Worm (Caenorhabditis elegans): ENCODE data around the gene baz-2.

The baz-2 gene

DNA sequence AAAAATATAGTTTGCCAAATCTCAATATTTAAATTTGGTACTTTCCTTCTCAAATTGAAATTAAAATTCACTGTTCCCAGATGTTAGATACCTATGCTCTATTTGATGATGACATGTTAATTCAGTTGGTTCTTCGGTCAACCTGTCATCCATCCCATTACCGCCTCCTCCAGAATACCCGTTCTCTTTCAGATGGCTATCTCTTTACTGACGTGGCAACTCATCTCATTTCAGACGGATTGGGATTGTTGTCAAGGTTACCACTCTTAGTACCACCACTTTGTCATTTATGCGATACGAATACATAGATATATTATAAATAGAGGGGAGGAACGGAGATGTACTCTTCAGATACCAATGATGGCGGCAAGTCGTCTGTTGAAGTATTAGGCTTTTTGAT is 34.5 kb downstream of the baz-2 start:
- TF ChIP-seq ztf-11 (tag; optimal IDR thresholded peaks at IDR 0.05) (no peak), jun-1 (tag; optimal IDR thresholded peaks at IDR 0.05) (no peak), lin-13 (GFP tag; optimal IDR thresholded peaks at IDR 0.05) (no peak), nhr-19 (GFP tag; conservative IDR thresholded peaks at IDR 0.05) (no peak), sox-4 (tag; optimal IDR thresholded peaks at IDR 0.05) (no peak), dsc-1 (tag; optimal IDR thresholded peaks at IDR 0.05) (no peak), elt-3 (tag; optimal IDR thresholded peaks at IDR 0.05) (no peak), ceh-82 (tag; optimal IDR thresholded peaks at IDR 0.05) (no peak), lir-3 (tag; optimal IDR thresholded peaks at IDR 0.05; ENCODE audit: poor library complexity) (no peak), ceh-90 (tag; optimal IDR thresholded peaks at IDR 0.05) (no peak), sup-37 (GFP tag; optimal IDR thresholded peaks at IDR 0.05) (no peak), mdl-1 (tag; optimal IDR thresholded peaks at IDR 0.05) (no peak), hlh-4 (tag; optimal IDR thresholded peaks at IDR 0.05) (no peak)

DNA sequence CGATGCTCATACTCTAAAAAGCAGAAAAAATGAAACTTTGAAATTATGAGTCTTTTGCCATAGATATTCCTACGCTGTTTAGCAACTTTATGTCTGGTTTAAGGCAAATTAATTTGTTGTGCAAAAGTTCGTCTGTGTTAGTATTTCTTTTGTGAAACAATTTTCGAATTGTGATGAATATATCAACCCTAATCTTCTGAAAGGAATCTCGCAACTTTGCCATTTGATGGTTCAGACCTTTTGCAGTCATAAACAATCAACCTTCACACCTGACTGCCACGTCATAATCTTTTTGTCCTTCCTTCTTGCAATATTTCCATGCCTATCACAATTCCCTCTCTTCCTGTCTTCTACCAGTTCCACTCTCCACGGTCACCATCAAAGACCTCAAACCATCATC is 36.0 kb downstream of the baz-2 start:
- TF ChIP-seq fkh-4 (tag; optimal IDR thresholded peaks at IDR 0.05; ENCODE audit: borderline replicate concordance) = no peak
- TF ChIP-seq Y116A8C.19 (tag; optimal IDR thresholded peaks at IDR 0.05; ENCODE audit: borderline replicate concordance) = no peak
- TF ChIP-seq nhr-85 (tag) = no peak
- no peak for TF ChIP-seq C34B4.2 (tag; optimal IDR thresholded peaks at IDR 0.05)
- no peak for TF ChIP-seq efl-3 (GFP tag; optimal IDR thresholded peaks at IDR 0.05)
- no peak for TF ChIP-seq zag-1 (tag; optimal IDR thresholded peaks at IDR 0.05)
- no peak for TF ChIP-seq nhr-12 (tag; optimal IDR thresholded peaks at IDR 0.05)
- no peak for TF ChIP-seq nhr-76 (tag; optimal IDR thresholded peaks at IDR 0.05)
- no peak for TF ChIP-seq tbx-2 (tag; optimal IDR thresholded peaks at IDR 0.05)
- no peak for TF ChIP-seq skn-1 (tag; optimal IDR thresholded peaks at IDR 0.05)
- TF ChIP-seq sptf-1 (tag; optimal IDR thresholded peaks at IDR 0.05) = no peak

DNA sequence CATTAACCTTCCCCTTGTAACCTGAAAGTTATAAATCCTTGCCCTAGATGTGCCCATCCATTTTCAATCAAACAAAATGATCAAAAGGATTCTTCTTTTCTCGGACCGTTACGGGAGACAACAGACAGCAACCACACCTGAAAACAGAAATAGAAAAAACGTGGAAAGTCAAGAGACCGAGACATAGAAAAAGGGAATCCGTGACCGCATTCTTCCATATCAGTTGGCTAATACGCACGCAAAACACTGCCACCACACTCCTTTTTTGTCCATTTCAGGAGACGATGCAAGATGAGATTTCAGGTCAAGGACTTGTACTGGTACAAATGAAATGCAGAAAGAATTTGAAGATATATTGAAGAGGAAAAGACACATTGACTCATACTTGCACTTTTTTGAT is 37.5 kb downstream of the baz-2 start:
- TF ChIP-seq jun-1 (tag; optimal IDR thresholded peaks at IDR 0.05) = no peak
- peak; percentile 86 for TF ChIP-seq blmp-1 (tag; optimal IDR thresholded peaks at IDR 0.05)
- TF ChIP-seq rnt-1 (tag; optimal IDR thresholded peaks at IDR 0.05) = peak; percentile 7
- peak in 1 of 6 experiments; percentile 39 for TF ChIP-seq elt-3 (tag; optimal IDR thresholded peaks at IDR 0.05)

DNA sequence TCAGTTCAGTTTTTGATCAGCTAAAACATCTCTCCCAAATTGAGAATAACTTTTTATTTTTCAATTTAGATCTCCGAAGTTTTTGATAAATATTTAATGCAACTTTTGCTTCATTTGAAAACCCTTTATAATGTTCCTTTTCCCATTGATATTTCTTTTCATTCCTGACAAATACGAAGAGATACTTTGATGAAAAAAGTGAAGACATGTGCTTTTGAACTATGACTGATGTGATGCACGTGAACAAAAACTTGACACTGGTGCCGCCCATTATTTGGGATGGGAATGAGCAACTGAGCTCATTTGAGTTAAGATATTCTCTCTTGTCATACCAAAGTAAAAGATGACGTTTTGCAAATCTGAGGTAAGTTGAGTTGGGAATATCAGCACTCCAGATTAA is 39.6 kb downstream of the baz-2 start, which contains the start of gene T04A6.1:
T04A6.1 (plus strand) TSS at position 301 of the 400 bp plus-strand sequence.
- TF ChIP-seq ama-1 (optimal IDR thresholded peaks at IDR 0.05) (no peak), rnt-1 (tag; optimal IDR thresholded peaks at IDR 0.05) (peak; percentile 38), nhr-11 (tag; optimal IDR thresholded peaks at IDR 0.05) (no peak), swsn-7 (tag; optimal IDR thresholded peaks at IDR 0.05) (no peak), mab-9 (GFP tag; IDR thresholded peaks at IDR 0.05) (no peak)

DNA sequence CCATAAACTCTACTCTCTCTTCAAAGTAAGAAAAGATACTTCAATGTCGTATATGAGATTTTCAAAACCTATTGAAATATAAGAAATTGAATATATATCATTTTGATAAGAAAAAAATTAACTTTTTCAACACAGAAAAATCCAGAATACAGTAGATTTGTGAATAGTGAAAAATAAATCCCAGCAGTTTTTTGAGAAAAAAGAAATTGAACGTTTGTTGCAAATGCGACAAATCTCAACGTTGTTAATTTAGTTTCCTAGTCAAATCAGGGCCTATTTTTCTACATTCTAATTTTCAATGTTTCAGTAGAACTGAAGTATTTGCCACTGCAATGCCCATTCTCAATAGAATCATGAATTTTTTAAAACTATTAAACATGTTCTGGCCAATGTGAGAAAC is 41.3 kb downstream of the baz-2 start, which contains the start of gene T04A6.2:
T04A6.2 (plus strand) TSS at position 301 of the 400 bp plus-strand sequence.
- TF ChIP-seq ama-1 (optimal IDR thresholded peaks at IDR 0.05) = no peak
- TF ChIP-seq lin-13 (GFP tag; optimal IDR thresholded peaks at IDR 0.05) = no peak
- no peak for TF ChIP-seq swsn-7 (tag; optimal IDR thresholded peaks at IDR 0.05)
- no peak for TF ChIP-seq skn-1 (tag; optimal IDR thresholded peaks at IDR 0.05)
- TF ChIP-seq zag-1 (tag; optimal IDR thresholded peaks at IDR 0.05) = no peak
- no peak for TF ChIP-seq rnt-1 (tag; optimal IDR thresholded peaks at IDR 0.05)
- no peak for TF ChIP-seq ztf-11 (tag; optimal IDR thresholded peaks at IDR 0.05)
- TF ChIP-seq ets-5 (GFP tag; IDR thresholded peaks at IDR 0.05) = no peak
- TF ChIP-seq lir-3 (tag; optimal IDR thresholded peaks at IDR 0.05; ENCODE audit: poor library complexity) = no peak
- TF ChIP-seq unc-30 (tag; optimal IDR thresholded peaks at IDR 0.05) = no peak
- no peak for TF ChIP-seq grh-1 (GFP tag; IDR thresholded peaks at IDR 0.05)
- TF ChIP-seq nhr-71 (tag; optimal IDR thresholded peaks at IDR 0.05) = no peak
- TF ChIP-seq hlh-4 (tag; optimal IDR thresholded peaks at IDR 0.05) = no peak
- no peak for TF ChIP-seq snpc-4 (tag; optimal IDR thresholded peaks at IDR 0.05)
- no peak for TF ChIP-seq fkh-8 (tag; optimal IDR thresholded peaks at IDR 0.05)
- no peak for TF ChIP-seq blmp-1 (tag; optimal IDR thresholded peaks at IDR 0.05)
- TF ChIP-seq nhr-85 (tag) = no peak
- TF ChIP-seq elt-2 (tag; optimal IDR thresholded peaks at IDR 0.05) = no peak
- TF ChIP-seq fkh-4 (tag; optimal IDR thresholded peaks at IDR 0.05; ENCODE audit: borderline replicate concordance) = no peak

Data from whole organism, L1 larva.